Fruit fly (Drosophila melanogaster) whole organism, wandering third instar larva: ENCODE results near the gene Sec16.

Experiments
- Abd-B ChIP-seq: fragments of >200 bp; optimal IDR thresholded peaks from 2 replicates; lab custom pipeline; 2017; ENCODE audit warnings: missing biosample characterization, missing genetic modification characterization
- CG9705 ChIP-seq: fragments of 200-800 bp; sonication (Bioruptor generic); optimal IDR thresholded peaks from 2 replicates; lab custom pipeline; 2018; ENCODE audit warnings: missing biosample characterization, mild to moderate bottlenecking, missing genetic modification characterization
- CrebA ChIP-seq: fragments of 200-800 bp; sonication (Bioruptor generic); optimal IDR thresholded peaks from 2 replicates; lab custom pipeline; 2016; ENCODE audit warnings: missing biosample characterization, mild to moderate bottlenecking, missing genetic modification characterization, borderline replicate concordance
- Dif ChIP-seq: fragments of 200-275, 200-300 bp; sonication (Bioruptor generic); optimal IDR thresholded peaks from 2 replicates; lab custom pipeline; 2018; ENCODE audit warnings: missing biosample characterization, missing genetic modification characterization; ENCODE audit not compliant: partially characterized antibody
- HLH106 ChIP-seq: fragments of 200-800 bp; optimal IDR thresholded peaks from 3 replicates; lab custom pipeline; 2019; ENCODE audit warnings: missing biosample characterization, mild to moderate bottlenecking, missing genetic modification characterization, moderate library complexity
- Hnf4 ChIP-seq: fragments of 200-800 bp; sonication (Bioruptor generic); optimal IDR thresholded peaks from 2 replicates; lab custom pipeline; 2016; ENCODE audit warnings: missing biosample characterization, mild to moderate bottlenecking, missing genetic modification characterization
- Hr83 ChIP-seq: fragments of 200-300 bp; sonication (Bioruptor generic); optimal IDR thresholded peaks from 2 replicates; lab custom pipeline; 2016; ENCODE audit warnings: missing biosample characterization, mild to moderate bottlenecking, missing genetic modification characterization, moderate library complexity; ENCODE audit not compliant: poor library complexity, severe bottlenecking
- Jra ChIP-seq: sonication (Bioruptor generic); optimal IDR thresholded peaks from 2 replicates; lab custom pipeline; 2016; ENCODE audit warnings: missing biosample characterization, missing genetic modification characterization
- N ChIP-seq: fragments of >200 bp; optimal IDR thresholded peaks from 2 replicates; lab custom pipeline; 2018; ENCODE audit warnings: missing biosample characterization, missing external identifiers, missing genetic modification characterization
- OdsH ChIP-seq: fragments of 200-800 bp; sonication (Bioruptor generic); optimal IDR thresholded peaks from 2 replicates; lab custom pipeline; 2016; ENCODE audit warnings: missing biosample characterization, mild to moderate bottlenecking, missing genetic modification characterization
- Rel ChIP-seq, 2 experiments: fragments of 200-800 bp; sonication (Bioruptor generic) in 1 of 2; optimal IDR thresholded peaks; 2 replicates in 1 of 2; 3 replicates in 1 of 2; lab custom pipeline; 2016 to 2019; ENCODE audit warnings: mild to moderate bottlenecking in 2 of 2, missing biosample characterization in 2 of 2, missing genetic modification characterization in 2 of 2, moderate library complexity in 1 of 2
- Sp1 ChIP-seq: fragments of 200-800 bp; sonication (Bioruptor generic); optimal IDR thresholded peaks from 3 replicates; lab custom pipeline; 2019; ENCODE audit warnings: missing biosample characterization, mild to moderate bottlenecking, missing genetic modification characterization, moderate library complexity
- Vsx2 ChIP-seq: fragments of 200-300, 225-300 bp; sonication (Bioruptor generic); optimal IDR thresholded peaks from 2 replicates; lab custom pipeline; 2018; ENCODE audit warnings: missing biosample characterization, missing genetic modification characterization; ENCODE audit not compliant: partially characterized antibody
- br ChIP-seq: fragments of 200-800 bp; sonication (Bioruptor generic); optimal IDR thresholded peaks from 2 replicates; lab custom pipeline; 2016; ENCODE audit warnings: missing biosample characterization, missing genetic modification characterization
- dl ChIP-seq, 2 experiments: fragments of 175-275, 200-275 bp in 1 of 2; fragments of 200-275 bp in 1 of 2; sonication (Bioruptor generic); optimal IDR thresholded peaks; lab custom pipeline; 2018; ENCODE audit warnings: mild to moderate bottlenecking in 2 of 2, missing biosample characterization in 2 of 2, missing genetic modification characterization in 2 of 2, moderate library complexity in 2 of 2; ENCODE audit not compliant: partially characterized antibody in 2 of 2, insufficient read depth in 1 of 2
- dmrt93B ChIP-seq: fragments of 200-800 bp; sonication (Bioruptor generic); optimal IDR thresholded peaks from 2 replicates; lab custom pipeline; 2018; ENCODE audit warnings: missing biosample characterization, mild to moderate bottlenecking, missing genetic modification characterization
- dsf ChIP-seq: sonication (Bioruptor generic); optimal IDR thresholded peaks from 2 replicates; lab custom pipeline; 2016; ENCODE audit warnings: missing biosample characterization, missing genetic modification characterization, borderline replicate concordance
- ey ChIP-seq: fragments of 200-800 bp; sonication (Bioruptor generic); optimal IDR thresholded peaks from 2 replicates; lab custom pipeline; 2016; ENCODE audit warnings: missing biosample characterization, missing genetic modification characterization
- foxo ChIP-seq, 2 experiments: fragments of 200-800 bp; sonication (Bioruptor generic); optimal IDR thresholded peaks; 2 replicates in 1 of 2; 3 replicates in 1 of 2; lab custom pipeline; 2016 to 2017; ENCODE audit warnings: missing biosample characterization in 2 of 2, missing genetic modification characterization in 2 of 2
- fru ChIP-seq: fragments of 200-800 bp; sonication (Bioruptor generic); optimal IDR thresholded peaks from 3 replicates; lab custom pipeline; 2016; ENCODE audit warnings: missing biosample characterization, mild to moderate bottlenecking, missing genetic modification characterization
- h ChIP-seq: fragments of 200-800 bp; sonication (Bioruptor generic); optimal IDR thresholded peaks from 3 replicates; lab custom pipeline; 2016; ENCODE audit warnings: missing biosample characterization, mild to moderate bottlenecking, missing genetic modification characterization
- jim ChIP-seq: fragments of 175-275, 200-325 bp; sonication (Bioruptor generic); optimal IDR thresholded peaks from 2 replicates; lab custom pipeline; 2016; ENCODE audit warnings: missing biosample characterization, mild to moderate bottlenecking, missing genetic modification characterization
- lola ChIP-seq: fragments of >200 bp; optimal IDR thresholded peaks from 2 replicates; lab custom pipeline; 2017; ENCODE audit warnings: missing biosample characterization, missing genetic modification characterization
- psq ChIP-seq: fragments of 200-800 bp; sonication (Bioruptor generic); optimal IDR thresholded peaks from 3 replicates; lab custom pipeline; 2017; ENCODE audit warnings: missing biosample characterization, mild to moderate bottlenecking, missing genetic modification characterization, moderate library complexity
- rgr ChIP-seq: fragments of 200-800 bp; sonication (Bioruptor generic); optimal IDR thresholded peaks from 3 replicates; lab custom pipeline; 2016; ENCODE audit warnings: missing biosample characterization, mild to moderate bottlenecking, missing genetic modification characterization
- tai ChIP-seq: sonication (Bioruptor generic); optimal IDR thresholded peaks from 2 replicates; lab custom pipeline; 2016; ENCODE audit warnings: missing biosample characterization, missing genetic modification characterization
- usp ChIP-seq: fragments of >200 bp; optimal IDR thresholded peaks from 2 replicates; lab custom pipeline; 2017; ENCODE audit warnings: missing biosample characterization, missing genetic modification characterization
- woc ChIP-seq: sonication (Bioruptor generic); optimal IDR thresholded peaks from 2 replicates; lab custom pipeline; 2016; ENCODE audit warnings: missing biosample characterization, mild to moderate bottlenecking, missing genetic modification characterization

Gene Sec16

dm6 chrX:12583870-12584390, 11.9 kb upstream of the Sec16 start:
- TF ChIP-seq Rel (GFP tag; optimal IDR thresholded peaks at IDR 0.05; lab: Kevin White, UChicago): no peak
- TF ChIP-seq Rel (tag; optimal IDR thresholded peaks at IDR 0.05; lab: Kevin White, UChicago): no peak
- TF ChIP-seq br (GFP tag; lab: Kevin White, UChicago): no peak

dm6 chrX:12591223-12592120, 4.4 kb upstream of the Sec16 start:
- TF ChIP-seq Abd-B (GFP tag; lab: Kevin White, UChicago): no peak
- TF ChIP-seq Hnf4: no peak
- TF ChIP-seq psq: peak; percentile 64
- peak; percentile 59 for TF ChIP-seq Sp1
- peak; percentile 51 for TF ChIP-seq CG9705 (GFP tag; lab: Kevin White, UChicago)
- TF ChIP-seq OdsH (GFP tag; lab: Kevin White, UChicago): peak; percentile 60
- no peak for TF ChIP-seq lola (GFP tag; lab: Kevin White, UChicago)
- peak; percentile 60 for TF ChIP-seq HLH106 (tag; lab: Kevin White, UChicago)
- TF ChIP-seq jim (GFP tag; lab: Kevin White, UChicago): no peak
- peak; percentile 47 for TF ChIP-seq rgr
- TF ChIP-seq dl (GFP tag; optimal IDR thresholded peaks at IDR 0.05; lab: Kevin White, UChicago; ENCODE audit: insufficient read depth in 1 of 2, partially characterized antibody in 2 of 2): no peak
- peak; percentile 50 for TF ChIP-seq N (GFP tag; lab: Kevin White, UChicago)
- peak; percentile 76 for TF ChIP-seq br (GFP tag; lab: Kevin White, UChicago)
- TF ChIP-seq Jra (GFP tag; lab: Kevin White, UChicago): peak; percentile 62
- TF ChIP-seq Dif (GFP tag; lab: Kevin White, UChicago): no peak
- peak; percentile 77 for TF ChIP-seq fru (GFP tag; lab: Kevin White, UChicago)
- peak in 1 of 2 experiments; percentile 61 for TF ChIP-seq foxo (GFP tag; optimal IDR thresholded peaks at IDR 0.05; lab: Kevin White, UChicago)
- TF ChIP-seq h: peak; percentile 68
- peak; percentile 67 for TF ChIP-seq dmrt93B (GFP tag; lab: Kevin White, UChicago)
- peak; percentile 69 for TF ChIP-seq ey (GFP tag; lab: Kevin White, UChicago)
- TF ChIP-seq woc (GFP tag; lab: Kevin White, UChicago): peak; percentile 85

- no peak for TF ChIP-seq Rel (GFP tag; optimal IDR thresholded peaks at IDR 0.05; lab: Kevin White, UChicago)
- peak; percentile 65 for TF ChIP-seq Rel (tag; optimal IDR thresholded peaks at IDR 0.05; lab: Kevin White, UChicago)
- no peak for TF ChIP-seq lola (GFP tag; lab: Kevin White, UChicago)
- TF ChIP-seq, all 38 proteins: peak for 1
These were observed 3.8 kb upstream of the Sec16 start, which contains the start of gene LIMK1 for dm6 chrX:12592121-12592466. LIMK1 (minus strand) TSS chrX:12592193.

- TF ChIP-seq h (no peak), Hnf4 (no peak), Sp1 (no peak), Dif (GFP tag; lab: Kevin White, UChicago) (no peak), psq (no peak), Vsx2 (GFP tag; lab: Kevin White, UChicago) (no peak), Abd-B (GFP tag; lab: Kevin White, UChicago) (no peak), HLH106 (tag; lab: Kevin White, UChicago) (no peak), jim (GFP tag; lab: Kevin White, UChicago) (no peak), tai (GFP tag; lab: Kevin White, UChicago) (no peak), foxo (GFP tag; optimal IDR thresholded peaks at IDR 0.05; lab: Kevin White, UChicago) (no peak), usp (GFP tag; lab: Kevin White, UChicago) (no peak), dsf (GFP tag; lab: Kevin White, UChicago) (no peak), CrebA (no peak), dl (GFP tag; optimal IDR thresholded peaks at IDR 0.05; lab: Kevin White, UChicago; ENCODE audit: insufficient read depth in 1 of 2, partially characterized antibody in 2 of 2) (no peak), Hr83 (GFP tag; lab: Kevin White, UChicago) (no peak), Rel (GFP tag; optimal IDR thresholded peaks at IDR 0.05; lab: Kevin White, UChicago) (no peak), Rel (tag; optimal IDR thresholded peaks at IDR 0.05; lab: Kevin White, UChicago) (no peak)
These were observed 692 bp upstream of the Sec16 start for dm6 chrX:12595100-12595609.
